Worm (Caenorhabditis elegans): Measurements from ENCODE around the gene C02E7.10.

DNA sequence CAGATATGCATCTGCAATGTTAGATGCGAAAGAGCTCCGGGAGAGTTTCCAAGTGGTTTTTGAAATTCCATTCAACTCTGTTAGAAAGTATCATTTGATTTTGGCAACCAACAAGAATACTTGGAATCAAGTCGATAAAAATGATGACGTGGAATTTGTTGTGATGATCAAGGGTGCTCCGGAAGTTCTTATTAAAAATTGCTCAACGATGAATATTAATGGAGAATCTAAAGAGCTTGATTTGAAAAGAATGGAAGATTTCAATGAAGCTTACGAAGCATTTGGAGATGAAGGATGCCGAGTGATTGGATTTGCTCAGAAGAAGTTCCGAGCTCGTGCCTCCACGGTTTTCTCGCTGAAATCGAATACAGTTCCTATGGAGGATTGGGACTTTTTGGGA is 4.5 kb upstream of the C02E7.10 start:
- no peak for TF ChIP-seq bed-1 (GFP tag; IDR thresholded peaks at IDR 0.05)
- TF ChIP-seq mcd-1 (GFP tag; IDR thresholded peaks at IDR 0.05): no peak
- no peak for TF ChIP-seq nfya-1 (tag; optimal IDR thresholded peaks at IDR 0.05; ENCODE audit: borderline replicate concordance, insufficient read depth)
- no peak for TF ChIP-seq sea-2 (GFP tag; IDR thresholded peaks at IDR 0.05)
- TF ChIP-seq him-1 (tag; optimal IDR thresholded peaks at IDR 0.05): no peak
- no peak for TF ChIP-seq ztf-26 (tag; optimal IDR thresholded peaks at IDR 0.05)

Measured in whole organism, young adult.